Worm (Caenorhabditis elegans): Measurements from ENCODE around the gene exp-1.

The exp-1 gene

DNA sequence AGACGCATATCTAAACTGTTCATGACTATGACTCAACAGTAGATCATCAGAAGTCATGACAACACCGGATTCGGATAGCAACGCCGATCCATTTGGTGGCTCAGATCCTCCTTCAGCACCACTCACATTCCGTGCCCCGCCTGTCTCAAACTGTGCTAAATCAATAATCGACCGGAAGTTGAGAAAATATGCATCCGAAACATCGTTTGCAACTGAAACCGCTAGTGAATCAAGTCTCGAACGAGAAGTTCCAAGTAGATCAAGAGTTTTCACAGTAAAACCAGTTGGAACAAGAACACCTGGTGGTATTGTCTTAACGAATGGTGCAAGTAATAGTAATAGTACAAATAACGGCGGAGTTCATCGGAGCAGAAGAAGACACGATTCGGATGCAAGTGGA is 13.8 kb downstream of the exp-1 start:
- TF ChIP-seq unc-62 (GFP tag; optimal IDR thresholded peaks at IDR 0.05 in 1 of 2) (peak in 1 of 2 experiments; percentile 93), unc-62 (tag; optimal IDR thresholded peaks at IDR 0.05) (no peak), dmd-8 (GFP tag; IDR thresholded peaks at IDR 0.05) (no peak)

- TF ChIP-seq unc-39 (tag; optimal IDR thresholded peaks at IDR 0.05) (no peak), unc-62 (GFP tag; optimal IDR thresholded peaks at IDR 0.05 in 1 of 2) (peak in 1 of 2 experiments; percentile 7), unc-62 (tag; optimal IDR thresholded peaks at IDR 0.05) (no peak), fkh-10 (GFP tag; optimal IDR thresholded peaks at IDR 0.05) (peak; percentile 56), mdl-1 (tag; optimal IDR thresholded peaks at IDR 0.05) (no peak), nhr-41 (GFP tag; IDR thresholded peaks at IDR 0.05) (no peak), nhr-11 (tag; optimal IDR thresholded peaks at IDR 0.05) (no peak), dmd-8 (GFP tag; IDR thresholded peaks at IDR 0.05) (no peak), vab-7 (GFP tag; IDR thresholded peaks at IDR 0.05) (no peak), daf-19 (GFP tag; conservative IDR thresholded peaks at IDR 0.05) (no peak), zfp-2 (tag; optimal IDR thresholded peaks at IDR 0.05) (no peak), T20F7.1 (GFP tag; optimal IDR thresholded peaks at IDR 0.05) (no peak)
Observed at ce11 chrII:6142539-6142938, 18.4 kb downstream of the exp-1 start.

ce11 chrII:6139484-6139883 is 21.4 kb downstream of the exp-1 start:
- peak; percentile 15 for TF ChIP-seq ces-1 (GFP tag; optimal IDR thresholded peaks at IDR 0.05)
- no peak for TF ChIP-seq set-16 (GFP tag; IDR thresholded peaks at IDR 0.05)
- no peak for TF ChIP-seq jun-1 (tag; optimal IDR thresholded peaks at IDR 0.05)
- no peak for TF ChIP-seq daf-16 (GFP tag; optimal IDR thresholded peaks at IDR 0.05)
- TF ChIP-seq daf-16 (tag; optimal IDR thresholded peaks at IDR 0.05), result no peak

- no peak for TF ChIP-seq unc-130 (GFP tag; optimal IDR thresholded peaks at IDR 0.05)
- TF ChIP-seq dmd-6 (GFP tag; IDR thresholded peaks at IDR 0.05), result no peak
- no peak for TF ChIP-seq jun-1 (tag; optimal IDR thresholded peaks at IDR 0.05)
- no peak for TF ChIP-seq madf-5 (GFP tag; IDR thresholded peaks at IDR 0.05)
- TF ChIP-seq hmg-1.1 (GFP tag; IDR thresholded peaks at IDR 0.05), result no peak
- TF ChIP-seq lin-15B (tag; optimal IDR thresholded peaks at IDR 0.05), result no peak
- no peak for TF ChIP-seq cey-2 (tag; optimal IDR thresholded peaks at IDR 0.05; ENCODE audit: borderline replicate concordance, insufficient read depth)
- TF ChIP-seq lin-39 (tag; optimal IDR thresholded peaks at IDR 0.05), result no peak
- no peak for TF ChIP-seq dve-1 (tag; optimal IDR thresholded peaks at IDR 0.05; ENCODE audit: insufficient read depth)
- TF ChIP-seq F26F4.8 (GFP tag; conservative IDR thresholded peaks at IDR 0.05), result no peak
- no peak for TF ChIP-seq ceh-44 (GFP tag; IDR thresholded peaks at IDR 0.05)
- TF ChIP-seq F49E8.2 (tag; optimal IDR thresholded peaks at IDR 0.05; ENCODE audit: borderline replicate concordance), result no peak
- TF ChIP-seq zag-1 (tag; optimal IDR thresholded peaks at IDR 0.05), result no peak
- TF ChIP-seq ceh-82 (tag; optimal IDR thresholded peaks at IDR 0.05), result no peak
- no peak for TF ChIP-seq lin-38 (GFP tag; IDR thresholded peaks at IDR 0.05)
- TF ChIP-seq Y75B8A.6 (GFP tag; IDR thresholded peaks at IDR 0.05), result no peak
- no peak for TF ChIP-seq saeg-2 (GFP tag; IDR thresholded peaks at IDR 0.05)
- TF ChIP-seq nhr-48 (tag; optimal IDR thresholded peaks at IDR 0.05), result no peak
Observed at ce11 chrII:6138138-6138537, 22.8 kb downstream of the exp-1 start.

DNA sequence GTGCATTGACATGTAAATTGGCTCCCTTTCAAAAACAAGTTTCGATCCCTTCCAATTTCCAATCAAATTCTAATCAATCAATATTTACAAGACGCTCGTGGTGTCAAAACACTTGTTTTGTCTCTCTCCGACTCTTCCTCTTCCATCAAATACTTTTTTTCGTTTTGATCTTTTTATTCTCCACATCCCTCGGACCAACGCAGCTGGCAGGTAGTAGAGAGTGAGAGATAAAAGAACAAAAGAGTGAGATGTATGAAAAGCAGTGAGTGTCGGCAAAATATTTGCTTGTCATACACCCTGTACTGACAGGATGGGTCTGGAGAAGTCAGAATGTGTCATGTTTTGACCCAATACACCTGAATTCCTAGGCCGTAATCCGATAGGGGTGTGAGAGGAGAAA is 24.2 kb downstream of the exp-1 start:
- TF ChIP-seq daf-16 (GFP tag; optimal IDR thresholded peaks at IDR 0.05) (peak in 1 of 2 experiments; percentile 63), daf-16 (tag; optimal IDR thresholded peaks at IDR 0.05) (no peak), hlh-11 (tag; optimal IDR thresholded peaks at IDR 0.05) (peak; percentile 17), spr-3 (GFP tag; optimal IDR thresholded peaks at IDR 0.05) (no peak)

Data from whole organism, L4 larva.